Worm (Caenorhabditis elegans) whole organism, L4/young adult: Measurements from ENCODE around the gene F21C10.18.

ENCODE experiments used
- W03F9.2 ChIP-seq: fragments of 150-350 bp; optimal IDR thresholded peaks from 2 replicates; lab custom pipeline; 2014; ENCODE audit warnings: missing biosample characterization, missing genetic modification characterization
- dao-5 ChIP-seq: sonication (generic microtip); optimal IDR thresholded peaks from 2 replicates; lab custom pipeline; 2016; ENCODE audit warnings: missing genotype, missing genetic modification characterization, moderate library complexity, missing compliant biosample characterization
- him-1 ChIP-seq: sonication (generic microtip); optimal IDR thresholded peaks from 2 replicates; lab custom pipeline; 2016; ENCODE audit warnings: missing genotype, missing genetic modification reagents, missing genetic modification characterization, missing compliant biosample characterization

DNA sequence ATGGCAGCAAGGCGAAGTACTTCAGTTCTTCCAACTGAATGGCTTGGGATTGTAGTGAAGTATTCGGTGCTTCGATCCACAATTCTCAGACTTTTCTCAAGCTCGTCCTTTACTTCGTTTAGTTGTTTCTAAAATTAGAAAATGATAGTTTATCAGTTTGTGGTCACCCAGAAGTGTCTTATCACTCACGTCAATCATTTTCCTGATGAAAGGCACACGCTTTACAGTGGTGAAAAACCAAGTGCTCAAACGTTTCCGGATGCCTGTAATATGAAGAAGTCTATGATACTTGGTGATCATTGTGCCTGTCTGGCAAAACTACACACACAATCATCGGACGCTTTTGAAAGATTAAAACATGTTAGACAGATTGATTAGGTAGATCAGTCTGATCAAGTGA is 37.9 kb downstream of the F21C10.18 start:
- TF ChIP-seq dao-5 (tag; lab: Kevin White, UChicago) (no peak), him-1 (tag; lab: Kevin White, UChicago) (no peak), W03F9.2 (tag; lab: Kevin White, UChicago) (no peak)
